Worm (Caenorhabditis elegans): ENCODE results near the gene catp-8.

Gene catp-8

ce11 chrIV:11479095-11479494, at the start of gene catp-8 (continued):
- TF ChIP-seq K11D2.4 (GFP tag; IDR thresholded peaks at IDR 0.05) (no peak), K12H6.12 (tag; optimal IDR thresholded peaks at IDR 0.05) (no peak), nhr-27 (tag; optimal IDR thresholded peaks at IDR 0.05) (no peak), akir-1 (GFP tag; optimal IDR thresholded peaks at IDR 0.05) (no peak), rpc-1 (optimal IDR thresholded peaks at IDR 0.05) (no peak), rpc-1 (tag; optimal IDR thresholded peaks at IDR 0.05) (no peak), snpc-1.1 (tag; optimal IDR thresholded peaks at IDR 0.05; ENCODE audit: insufficient read depth) (no peak), B0019.2 (GFP tag; conservative IDR thresholded peaks at IDR 0.05) (no peak), egl-18 (GFP tag; IDR thresholded peaks at IDR 0.05) (0 out of 2 replicates have a peak, but pooled peaks have one; percentile 14), F33H1.4 (GFP tag; IDR thresholded peaks at IDR 0.05) (peak; percentile 28; the same call in 1 of the 2 replicates), rcor-1 (GFP tag; IDR thresholded peaks at IDR 0.05) (no peak), rec-8 (tag; optimal IDR thresholded peaks at IDR 0.05) (no peak), atf-7 (tag; optimal IDR thresholded peaks at IDR 0.05) (no peak), aptf-3 (GFP tag; IDR thresholded peaks at IDR 0.05) (no peak), B0336.3 (GFP tag; IDR thresholded peaks at IDR 0.05) (peak; percentile 57; the same call in 1 of the 2 replicates), F37B4.10 (GFP tag; IDR thresholded peaks at IDR 0.05) (no peak), F57A8.1 (GFP tag; optimal IDR thresholded peaks at IDR 0.05) (no peak), hmg-20 (GFP tag; IDR thresholded peaks at IDR 0.05) (no peak), mxl-1 (tag; optimal IDR thresholded peaks at IDR 0.05) (no peak), mel-28 (tag; optimal IDR thresholded peaks at IDR 0.05; ENCODE audit: borderline replicate concordance) (no peak), snpc-3.4 (tag; optimal IDR thresholded peaks at IDR 0.05) (peak; percentile 20), unc-62 (GFP tag; optimal IDR thresholded peaks at IDR 0.05) (no peak), chd-7 (tag; optimal IDR thresholded peaks at IDR 0.05) (no peak), hmg-1.2 (GFP tag; IDR thresholded peaks at IDR 0.05) (no peak; the same call in 1 of the 2 replicates), ztf-22 (GFP tag; optimal IDR thresholded peaks at IDR 0.05) (no peak), tbx-9 (tag; optimal IDR thresholded peaks at IDR 0.05; ENCODE audit: borderline replicate concordance) (no peak), ceh-27 (GFP tag; optimal IDR thresholded peaks at IDR 0.05) (no peak), tbp1 (GFP tag; optimal IDR thresholded peaks at IDR 0.05) (peak; percentile 6)

DNA sequence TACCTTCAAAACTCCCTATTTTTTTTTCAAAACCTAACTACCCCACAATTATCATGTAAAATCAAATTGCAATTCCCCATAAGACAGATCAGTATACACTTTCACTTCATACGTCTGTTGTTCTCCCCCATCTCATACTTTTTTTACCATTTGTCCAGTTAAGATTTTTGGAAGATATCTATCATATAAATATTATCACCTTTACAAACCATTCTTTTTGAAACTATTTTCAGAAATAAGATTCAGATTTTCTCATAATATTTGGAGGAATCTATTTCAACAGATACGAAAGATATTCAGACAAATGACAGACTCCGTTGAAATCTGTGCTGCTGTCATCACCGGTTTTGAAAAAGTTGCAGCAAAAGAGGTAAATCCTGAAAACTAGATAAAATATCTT, 48.7 kb upstream of the catp-8 start, which contains the start of gene M04B2.2:
Gene M04B2.2 (plus strand): TSS at position 301 of the 400 bp plus-strand sequence.
- TF ChIP-seq unc-62 (GFP tag; optimal IDR thresholded peaks at IDR 0.05) (no peak), athp-1 (tag; optimal IDR thresholded peaks at IDR 0.05) (peak; percentile 28), fkh-3 (tag; optimal IDR thresholded peaks at IDR 0.05) (peak; percentile 16), lin-54 (GFP tag; optimal IDR thresholded peaks at IDR 0.05) (peak; percentile 28), sea-2 (GFP tag; IDR thresholded peaks at IDR 0.05) (no peak), ceh-79 (tag; optimal IDR thresholded peaks at IDR 0.05) (peak; percentile 6), ztf-3 (GFP tag; optimal IDR thresholded peaks at IDR 0.05) (no peak), ztf-6 (GFP tag; IDR thresholded peaks at IDR 0.05) (no peak), hrde-1 (tag; optimal IDR thresholded peaks at IDR 0.05; ENCODE audit: borderline replicate concordance) (peak; percentile 7)

- TF ChIP-seq chd-7 (tag; optimal IDR thresholded peaks at IDR 0.05) (no peak), Y53G8AR.9 (GFP tag; conservative IDR thresholded peaks at IDR 0.05) (0 out of 2 replicates have a peak, but pooled peaks have one; percentile 11), Y56A3A.18 (GFP tag; IDR thresholded peaks at IDR 0.05) (peak; percentile 54; the same call in 1 of the 2 replicates)
These were observed 47.1 kb upstream of the catp-8 start for ce11 chrIV:11526189-11526588.

Data from whole organism, young adult.